Fruit fly (Drosophila melanogaster): ENCODE results near the gene Septin2.
A peak's percentile ranks its signal among the peaks of the same experiment; 100 is the strongest.

Gene Septin2

dm6 chr3R:20549855-20550603, 38.1 kb downstream of the Septin2 start (continued):
- TF ChIP-seq Aef1 (GFP tag; IDR thresholded peaks at IDR 0.05) (peak; percentile 84), CG6683 (GFP tag; optimal IDR thresholded peaks at IDR 0.05) (peak; percentile 66), dmrt99B (tag; optimal IDR thresholded peaks at IDR 0.05) (peak; percentile 90), CG12104 (GFP tag; optimal IDR thresholded peaks at IDR 0.05) (peak; percentile 84), gro (GFP tag; optimal IDR thresholded peaks at IDR 0.05) (peak; percentile 24), Stat92E (GFP tag; optimal IDR thresholded peaks at IDR 0.05) (peak in 1 of 3 experiments; percentile 100), CG1647 (GFP tag; optimal IDR thresholded peaks at IDR 0.05) (peak; percentile 1), CG8089 (GFP tag; optimal IDR thresholded peaks at IDR 0.05) (no peak), Dfd (GFP tag; optimal IDR thresholded peaks at IDR 0.05) (no peak), Bgb (GFP tag; IDR thresholded peaks at IDR 0.05; ENCODE audit: partially characterized antibody) (peak; percentile 35; the same call in 1 of the 2 replicates), CG4282 (GFP tag; optimal IDR thresholded peaks at IDR 0.05) (no peak), CG15696 (tag; optimal IDR thresholded peaks at IDR 0.05) (peak; percentile 87), schlank (tag; optimal IDR thresholded peaks at IDR 0.05) (peak; percentile 49), bigmax (GFP tag; optimal IDR thresholded peaks at IDR 0.05) (no peak), zfh1 (GFP tag; IDR thresholded peaks at IDR 0.05) (peak; percentile 89), CG7786 (GFP tag; optimal IDR thresholded peaks at IDR 0.05) (peak; percentile 37), CG9876 (GFP tag; optimal IDR thresholded peaks at IDR 0.05) (no peak), trem (tag; optimal IDR thresholded peaks at IDR 0.05) (peak; percentile 81), CG2875 (GFP tag; optimal IDR thresholded peaks at IDR 0.05) (peak; percentile 65), CG3995 (GFP tag; optimal IDR thresholded peaks at IDR 0.05) (peak; percentile 72), tio (GFP tag; optimal IDR thresholded peaks at IDR 0.05) (peak; percentile 83), CG11695 (GFP tag; IDR thresholded peaks at IDR 0.05) (peak; percentile 80; the same call in 2 of the 3 replicates), klu (GFP tag; IDR thresholded peaks at IDR 0.05) (peak; percentile 71), CG16779 (GFP tag; IDR thresholded peaks at IDR 0.05) (peak; percentile 43; the same call in 1 of the 2 replicates), Optix (GFP tag; IDR thresholded peaks at IDR 0.05) (peak; percentile 78), croc (GFP tag; conservative IDR thresholded peaks at IDR 0.05) (peak; percentile 79), oc (tag; optimal IDR thresholded peaks at IDR 0.05) (peak; percentile 82), CG12769 (tag; optimal IDR thresholded peaks at IDR 0.05) (peak; percentile 39), eve (GFP tag; optimal IDR thresholded peaks at IDR 0.05) (peak in 1 of 2 experiments; percentile 94), CG17328 (GFP tag; IDR thresholded peaks at IDR 0.05) (peak; percentile 87), CG31388 (GFP tag; optimal IDR thresholded peaks at IDR 0.05) (peak; percentile 39), CG8478 (optimal IDR thresholded peaks at IDR 0.05) (no peak), gcm (GFP tag; optimal IDR thresholded peaks at IDR 0.05) (peak; percentile 85), nerfin-1 (tag; optimal IDR thresholded peaks at IDR 0.05) (peak; percentile 64), kah (GFP tag; optimal IDR thresholded peaks at IDR 0.05) (peak; percentile 61), dm (GFP tag; optimal IDR thresholded peaks at IDR 0.05) (no peak), Dll (GFP tag; IDR thresholded peaks at IDR 0.05; ENCODE audit: partially characterized antibody) (no peak), CoRest (tag; optimal IDR thresholded peaks at IDR 0.05) (peak; percentile 90), PHDP (tag; optimal IDR thresholded peaks at IDR 0.05) (peak; percentile 88), CG7928 (GFP tag; optimal IDR thresholded peaks at IDR 0.05) (peak; percentile 27), chm (GFP tag; IDR thresholded peaks at IDR 0.05) (peak; percentile 58), hth (optimal IDR thresholded peaks at IDR 0.05) (no peak), Nf-YB (GFP tag; optimal IDR thresholded peaks at IDR 0.05) (peak; percentile 54), CTCF (GFP tag; optimal IDR thresholded peaks at IDR 0.05) (no peak), sim (GFP tag; IDR thresholded peaks at IDR 0.05) (peak; percentile 63), CG33213 (GFP tag; optimal IDR thresholded peaks at IDR 0.05) (no peak), CG4328 (GFP tag; optimal IDR thresholded peaks at IDR 0.05) (peak; percentile 73), CG30403 (GFP tag; optimal IDR thresholded peaks at IDR 0.05) (peak; percentile 81), Side (GFP tag; optimal IDR thresholded peaks at IDR 0.05) (no peak), H15 (GFP tag; IDR thresholded peaks at IDR 0.05) (peak; percentile 74; the same call in 2 of the 3 replicates)
